Fruit fly (Drosophila melanogaster) whole organism, embryonic: ENCODE data around the gene Ythdf.

Experiments
- Aef1 ChIP-seq: fragments of 200-800 bp; sonication (Bioruptor generic); IDR thresholded peaks from 3 replicates; pipeline ENCODE4 v1.3.6; 2022; ENCODE audit warnings: missing biosample characterization, missing genetic modification characterization
- CG10979 ChIP-seq: fragments of 200-800 bp; sonication (Bioruptor generic); optimal IDR thresholded peaks from 2 replicates; lab custom pipeline; 2018; ENCODE audit warnings: missing biosample characterization, mild to moderate bottlenecking, missing genetic modification characterization, moderate library complexity
- CG12236 ChIP-seq: fragments of 200-800 bp; sonication (Bioruptor generic); optimal IDR thresholded peaks from 2 replicates; lab custom pipeline; 2016; ENCODE audit warnings: missing biosample characterization, missing genetic modification characterization
- CG13624 ChIP-seq: fragments of 200-800 bp; sonication (Bioruptor generic); optimal IDR thresholded peaks from 2 replicates; lab custom pipeline; 2016; ENCODE audit warnings: missing biosample characterization, missing genetic modification characterization
- CG15011 ChIP-seq: fragments of 200-800 bp; sonication (Bioruptor generic); optimal IDR thresholded peaks from 3 replicates; lab custom pipeline; 2018; ENCODE audit warnings: missing biosample characterization, mild to moderate bottlenecking, missing genetic modification characterization
- CG1647 ChIP-seq: fragments of 200-800 bp; sonication (Bioruptor generic); optimal IDR thresholded peaks from 3 replicates; lab custom pipeline; 2016; ENCODE audit warnings: missing biosample characterization, missing genetic modification characterization
- CG1832 ChIP-seq: fragments of 200-800 bp; sonication (Bioruptor generic); optimal IDR thresholded peaks from 2 replicates; lab custom pipeline; 2017; ENCODE audit warnings: missing biosample characterization, mild to moderate bottlenecking, missing genetic modification characterization, inconsistent platforms
- CG2678 ChIP-seq: fragments of 200-800 bp; sonication (Bioruptor generic); optimal IDR thresholded peaks from 3 replicates; lab custom pipeline; 2019; ENCODE audit warnings: missing biosample characterization, mild to moderate bottlenecking, missing genetic modification characterization, moderate library complexity
- CG31388 ChIP-seq: fragments of 200-800 bp; sonication (Bioruptor generic); optimal IDR thresholded peaks from 2 replicates; lab custom pipeline; 2016; ENCODE audit warnings: missing biosample characterization, missing genetic modification characterization
- CG34224 ChIP-seq: fragments of 200-800 bp; sonication (Bioruptor generic); IDR thresholded peaks from 3 replicates; pipeline ENCODE4 v1.3.6; 2022; ENCODE audit warnings: missing biosample characterization, missing genetic modification characterization; ENCODE audit not compliant: partially characterized antibody
- CG34376 ChIP-seq: fragments of 200-800 bp; sonication (Bioruptor generic); optimal IDR thresholded peaks from 2 replicates; lab custom pipeline; 2018; ENCODE audit warnings: missing biosample characterization, mild to moderate bottlenecking, missing genetic modification characterization
- CG7357 ChIP-seq: fragments of 200-800 bp; sonication (Bioruptor generic); IDR thresholded peaks from 3 replicates; pipeline ENCODE4 v1.3.6; 2022; ENCODE audit warnings: missing biosample characterization, missing genetic modification characterization
- CG8290 ChIP-seq, 3 experiments: fragments of 200-800 bp; sonication (Bioruptor generic); optimal IDR thresholded peaks; 2 replicates each; lab custom pipeline; 2016 to 2019; ENCODE audit warnings: missing biosample characterization in 3 of 3, missing genetic modification characterization in 3 of 3, mild to moderate bottlenecking in 2 of 3, moderate library complexity in 1 of 3
- CG8765 ChIP-seq: fragments of 200-800 bp; sonication (Bioruptor generic); IDR thresholded peaks from 2 replicates; pipeline ENCODE4 v1.3.6; 2022; ENCODE audit warnings: missing biosample characterization, missing genetic modification characterization
- HLH4C ChIP-seq: fragments of 200-800 bp; sonication (Bioruptor generic); IDR thresholded peaks from 3 replicates; pipeline ENCODE4 v1.3.6; 2022; ENCODE audit warnings: missing biosample characterization, missing genetic modification characterization; ENCODE audit not compliant: partially characterized antibody
- HLHmδ ChIP-seq: fragments of 200-800 bp; sonication (Bioruptor generic); optimal IDR thresholded peaks from 2 replicates; lab custom pipeline; 2018; ENCODE audit warnings: missing biosample characterization, mild to moderate bottlenecking, missing genetic modification characterization, moderate library complexity
- Hmr ChIP-seq: fragments of 200-800 bp; sonication (Bioruptor generic); optimal IDR thresholded peaks from 3 replicates; lab custom pipeline; 2017; ENCODE audit warnings: mild to moderate bottlenecking, missing biosample characterization, missing genetic modification reagents, missing genetic modification characterization
- Hmx ChIP-seq: fragments of 200-800 bp; sonication (Bioruptor generic); optimal IDR thresholded peaks from 2 replicates; lab custom pipeline; 2016; ENCODE audit warnings: missing biosample characterization, missing genetic modification characterization
- Hr51 ChIP-seq, 2 experiments: fragments of 200-800 bp; sonication (Bioruptor generic); optimal IDR thresholded peaks; 2 replicates in 1 of 2; 3 replicates in 1 of 2; lab custom pipeline; 2016 to 2018; ENCODE audit warnings: missing biosample characterization in 2 of 2, missing genetic modification characterization in 2 of 2, mild to moderate bottlenecking in 1 of 2, moderate library complexity in 1 of 2
- Pdp1 ChIP-seq, 2 experiments: fragments of 200-800 bp; sonication (Bioruptor generic); optimal IDR thresholded peaks; 3 replicates each; lab custom pipeline; 2016; ENCODE audit warnings: missing biosample characterization in 2 of 2, missing genetic modification characterization in 2 of 2, mild to moderate bottlenecking in 1 of 2, moderate library complexity in 1 of 2
- Ptx1 ChIP-seq: fragments of 200-800 bp; sonication (Bioruptor generic); IDR thresholded peaks from 2 replicates; pipeline ENCODE4 v1.3.6; 2022; ENCODE audit warnings: missing biosample characterization, missing genetic modification characterization
- Sox102F ChIP-seq: fragments of 200-800 bp; sonication (Bioruptor generic); optimal IDR thresholded peaks from 2 replicates; lab custom pipeline; 2018; ENCODE audit warnings: missing biosample characterization, mild to moderate bottlenecking, missing genetic modification characterization, moderate library complexity
- Taf1 ChIP-seq: fragments of 200-800 bp; sonication (Bioruptor generic); IDR thresholded peaks from 2 replicates; pipeline ENCODE4 v1.3.6; 2022; ENCODE audit warnings: missing biosample characterization, missing genetic modification characterization
- Vsx1 ChIP-seq: fragments of 200-800 bp; sonication (Bioruptor generic); optimal IDR thresholded peaks from 2 replicates; lab custom pipeline; 2017; ENCODE audit warnings: missing biosample characterization, mild to moderate bottlenecking, missing genetic modification characterization, missing genetic modification reagents
- cg ChIP-seq: fragments of 200-800 bp; sonication (Bioruptor generic); optimal IDR thresholded peaks from 3 replicates; lab custom pipeline; 2019; ENCODE audit warnings: missing biosample characterization, mild to moderate bottlenecking, missing genetic modification characterization, moderate library complexity
- dm ChIP-seq: fragments of 200-800 bp; sonication (Bioruptor generic); optimal IDR thresholded peaks from 3 replicates; lab custom pipeline; 2016; ENCODE audit warnings: missing biosample characterization, missing genetic modification characterization
- dmrt11E ChIP-seq: fragments of 200-800 bp; sonication (Bioruptor generic); optimal IDR thresholded peaks from 3 replicates; lab custom pipeline; 2018; ENCODE audit warnings: missing biosample characterization, mild to moderate bottlenecking, missing genetic modification characterization, moderate library complexity
- esg ChIP-seq: fragments of 200-800 bp; sonication (Bioruptor generic); conservative IDR thresholded peaks from 2 replicates; pipeline ENCODE4 v1.3.6; 2022; ENCODE audit warnings: missing biosample characterization, missing genetic modification characterization
- fd102C ChIP-seq: fragments of 200-800 bp; sonication (Bioruptor generic); optimal IDR thresholded peaks from 2 replicates; lab custom pipeline; 2018; ENCODE audit warnings: missing biosample characterization, mild to moderate bottlenecking, missing genetic modification characterization, moderate library complexity
- gem ChIP-seq: fragments of 200-800 bp; sonication (Bioruptor generic); optimal IDR thresholded peaks from 2 replicates; lab custom pipeline; 2019; ENCODE audit warnings: missing biosample characterization, mild to moderate bottlenecking, missing genetic modification characterization, moderate library complexity
- lab ChIP-seq: fragments of 200-800 bp; sonication (Bioruptor generic); optimal IDR thresholded peaks from 3 replicates; lab custom pipeline; 2017; ENCODE audit warnings: missing biosample characterization, missing genetic modification characterization, mild to moderate bottlenecking, moderate library complexity, missing genetic modification reagents
- lilli ChIP-seq: fragments of 200-800 bp; sonication (Bioruptor generic); optimal IDR thresholded peaks from 3 replicates; lab custom pipeline; 2016; ENCODE audit warnings: missing biosample characterization, missing genetic modification characterization
- luna ChIP-seq: fragments of 200-800 bp; sonication (Bioruptor generic); optimal IDR thresholded peaks from 2 replicates; lab custom pipeline; 2016; ENCODE audit warnings: missing biosample characterization, missing genetic modification characterization
- nom ChIP-seq: fragments of 200-800 bp; sonication (Bioruptor generic); optimal IDR thresholded peaks from 2 replicates; lab custom pipeline; 2017; ENCODE audit warnings: missing biosample characterization, missing genetic modification characterization, mild to moderate bottlenecking, moderate library complexity, missing genetic modification reagents
- oc ChIP-seq: fragments of 200-800 bp; sonication (Bioruptor generic); optimal IDR thresholded peaks from 2 replicates; lab custom pipeline; 2018; ENCODE audit warnings: missing biosample characterization, mild to moderate bottlenecking, missing genetic modification characterization, moderate library complexity
- otp ChIP-seq: fragments of 200-800 bp; sonication (Bioruptor generic); IDR thresholded peaks from 3 replicates; pipeline ENCODE4, ENCODE4 v1.3.6; 2022; ENCODE audit warnings: missing biosample characterization, missing genetic modification characterization
- pho ChIP-seq: fragments of 200-800 bp; sonication (Bioruptor generic); optimal IDR thresholded peaks from 2 replicates; lab custom pipeline; 2016; ENCODE audit warnings: missing biosample characterization, missing genetic modification characterization
- phol ChIP-seq: fragments of 200-800 bp; sonication (Bioruptor generic); optimal IDR thresholded peaks from 3 replicates; lab custom pipeline; 2018; ENCODE audit warnings: missing biosample characterization, mild to moderate bottlenecking, missing genetic modification characterization, moderate library complexity
- pita ChIP-seq: fragments of 200-800 bp; sonication (Bioruptor generic); optimal IDR thresholded peaks from 2 replicates; lab custom pipeline; 2017; ENCODE audit warnings: missing biosample characterization, mild to moderate bottlenecking, missing genetic modification characterization
- pzg ChIP-seq: fragments of 200-800 bp; sonication (Bioruptor generic); optimal IDR thresholded peaks from 3 replicates; lab custom pipeline; 2018; ENCODE audit warnings: missing biosample characterization, mild to moderate bottlenecking, missing genetic modification characterization, moderate library complexity
- run ChIP-seq: fragments of 200-800 bp; sonication (Bioruptor generic); optimal IDR thresholded peaks from 3 replicates; lab custom pipeline; 2018; ENCODE audit warnings: missing biosample characterization, mild to moderate bottlenecking, missing genetic modification characterization
- slbo ChIP-seq: fragments of 200-800 bp; sonication (Bioruptor generic); IDR thresholded peaks from 2 replicates; pipeline ENCODE4 v1.3.6; 2022; ENCODE audit warnings: missing biosample characterization, missing genetic modification characterization
- so ChIP-seq: fragments of 200-800 bp; sonication (Bioruptor generic); IDR thresholded peaks from 3 replicates; pipeline ENCODE4 v1.3.6; 2022; ENCODE audit warnings: missing biosample characterization, missing genetic modification characterization
- sug ChIP-seq: fragments of 200-800 bp; optimal IDR thresholded peaks from 2 replicates; lab custom pipeline; 2019; ENCODE audit warnings: missing biosample characterization, mild to moderate bottlenecking, missing genetic modification characterization, moderate library complexity
- z ChIP-seq: fragments of 200-800 bp; sonication (Bioruptor generic); IDR thresholded peaks from 3 replicates; pipeline ENCODE4 v1.3.6; 2022; ENCODE audit warnings: missing biosample characterization, missing genetic modification characterization
- zfh2 ChIP-seq: fragments of 200-800 bp; sonication (Bioruptor generic); optimal IDR thresholded peaks from 2 replicates; lab custom pipeline; 2016; ENCODE audit warnings: missing biosample characterization, missing genetic modification characterization

The Ythdf gene

DNA sequence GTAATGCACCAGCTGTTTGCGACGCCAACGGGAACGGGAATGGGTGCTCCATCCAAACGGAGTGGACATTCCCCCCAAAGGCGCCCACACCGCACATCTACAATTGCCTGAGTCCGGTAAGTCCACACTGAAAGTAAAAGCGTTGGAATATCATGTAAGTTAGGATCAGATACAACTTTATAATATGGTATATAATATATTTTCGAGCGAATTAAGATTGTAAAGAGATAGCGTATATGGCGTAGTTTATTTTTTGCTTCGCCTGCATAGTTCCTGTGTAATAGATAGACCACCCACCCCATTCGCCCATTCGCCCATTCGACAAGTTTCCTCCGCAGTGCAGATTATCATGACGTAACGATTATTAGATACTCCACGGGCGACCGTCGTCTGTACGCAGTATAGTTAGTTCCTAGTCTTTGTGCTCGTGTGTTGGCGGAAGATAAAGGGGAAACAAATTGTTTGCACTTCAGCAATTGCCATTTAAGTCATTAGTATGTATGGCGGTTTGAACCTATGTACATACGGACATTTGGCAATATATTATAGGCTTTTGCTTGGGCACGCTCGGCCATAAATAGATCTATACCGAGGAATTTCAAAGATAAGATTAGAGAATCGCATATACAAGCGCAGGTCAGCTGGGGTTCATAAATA lies 12.5 kb upstream of the Ythdf start (continued):
- TF ChIP-seq lilli (GFP tag; lab: Kevin White, UChicago) (peak; percentile 3), HLH4C (no peak), CG15011 (no peak), pzg (GFP tag; lab: Kevin White, UChicago) (no peak), CG34376 (GFP tag; lab: Kevin White, UChicago) (peak; percentile 43), Hr51 (GFP tag; optimal IDR thresholded peaks at IDR 0.05; lab: Kevin White, UChicago) (peak in 1 of 2 experiments; percentile 7), CG31388 (GFP tag; lab: Kevin White, UChicago) (no peak), so (no peak), run (no peak), dmrt11E (tag; lab: Kevin White, UChicago) (no peak), gem (peak; percentile 24), lab (peak; percentile 39), esg (GFP tag; lab: Robert Waterston, UW) (no peak), CG1832 (GFP tag; lab: Kevin White, UChicago) (no peak), sug (tag; lab: Kevin White, UChicago) (peak; percentile 3), CG1647 (GFP tag; lab: Kevin White, UChicago) (no peak), pho (GFP tag; lab: Kevin White, UChicago) (peak; percentile 21), phol (tag; lab: Kevin White, UChicago) (no peak), Sox102F (GFP tag; lab: Kevin White, UChicago) (no peak), otp (no peak), oc (tag; lab: Kevin White, UChicago) (no peak), cg (GFP tag; lab: Kevin White, UChicago) (no peak), HLHmδ (GFP tag; lab: Kevin White, UChicago) (no peak), CG34224 (GFP tag; lab: Robert Waterston, UW) (no peak), slbo (peak; percentile 51; the same call in 1 of the 2 replicates), CG10979 (tag; lab: Kevin White, UChicago) (no peak), CG12236 (GFP tag; lab: Kevin White, UChicago) (no peak), Hmr (GFP tag; lab: Kevin White, UChicago) (peak; percentile 43), fd102C (GFP tag; lab: Kevin White, UChicago) (no peak), CG2678 (tag; lab: Kevin White, UChicago) (peak; percentile 5), Vsx1 (no peak), dm (GFP tag; lab: Kevin White, UChicago) (no peak), Hmx (GFP tag; lab: Kevin White, UChicago) (no peak), pita (GFP tag; lab: Kevin White, UChicago) (no peak), CG8290 (GFP tag; optimal IDR thresholded peaks at IDR 0.05; lab: Kevin White, UChicago) (no peak), CG8290 (tag; optimal IDR thresholded peaks at IDR 0.05; lab: Kevin White, UChicago) (peak in 1 of 2 experiments; percentile 23), zfh2 (GFP tag; lab: Kevin White, UChicago) (no peak), nom (no peak), CG8765 (GFP tag; lab: Robert Waterston, UW) (no peak), CG13624 (GFP tag; lab: Kevin White, UChicago) (peak; percentile 21), Taf1 (GFP tag; lab: Robert Waterston, UW) (peak; percentile 22; the same call in 1 of the 2 replicates), z (no peak), luna (no peak), Aef1 (peak; percentile 24; the same call in 1 of the 3 replicates), Ptx1 (no peak), Pdp1 (GFP tag; optimal IDR thresholded peaks at IDR 0.05; lab: Kevin White, UChicago) (peak in 1 of 2 experiments; percentile 86), CG7357 (GFP tag; lab: Robert Waterston, UW) (no peak)
- TF ChIP-seq, all 482 proteins: peak for 30
